Fruit fly (Drosophila melanogaster): ENCODE data around the gene Brd7-9.

The Brd7-9 gene

dm6 chr2L:7828231-7828630 is 45.6 kb downstream of the Brd7-9 start (continued):
- TF ChIP-seq D19A (tag; optimal IDR thresholded peaks at IDR 0.05) (no peak), CTCF (GFP tag; optimal IDR thresholded peaks at IDR 0.05) (no peak), CG2199 (GFP tag; IDR thresholded peaks at IDR 0.05) (0 out of 3 replicates have a peak, but pooled peaks have one; percentile 43), HLHmδ (GFP tag; optimal IDR thresholded peaks at IDR 0.05) (peak; percentile 52), Poxn (GFP tag; IDR thresholded peaks at IDR 0.05) (no peak), so (GFP tag; IDR thresholded peaks at IDR 0.05) (no peak), lab (GFP tag; optimal IDR thresholded peaks at IDR 0.05) (peak; percentile 58), Dbx (GFP tag; IDR thresholded peaks at IDR 0.05) (peak; percentile 27; the same call in 1 of the 3 replicates), hth (optimal IDR thresholded peaks at IDR 0.05) (no peak), MTF-1 (GFP tag; optimal IDR thresholded peaks at IDR 0.05; ENCODE audit: borderline replicate concordance) (peak; percentile 16), Xbp1 (GFP tag; optimal IDR thresholded peaks at IDR 0.05) (peak; percentile 13), ems (GFP tag; optimal IDR thresholded peaks at IDR 0.05) (no peak), kni (GFP tag; optimal IDR thresholded peaks at IDR 0.05) (peak; percentile 55), esg (GFP tag; conservative IDR thresholded peaks at IDR 0.05) (no peak), Dref (GFP tag; IDR thresholded peaks at IDR 0.05) (no peak), CG7928 (GFP tag; optimal IDR thresholded peaks at IDR 0.05) (no peak), Ets65A (GFP tag) (no peak), TFAM (GFP tag; optimal IDR thresholded peaks at IDR 0.05) (no peak), crp (GFP tag; optimal IDR thresholded peaks at IDR 0.05) (no peak), Hand (GFP tag; optimal IDR thresholded peaks at IDR 0.05) (peak; percentile 47), klu (GFP tag; IDR thresholded peaks at IDR 0.05) (0 out of 2 replicates have a peak, but pooled peaks have one; percentile 12), CG9609 (GFP tag; optimal IDR thresholded peaks at IDR 0.05) (no peak), CG7987 (GFP tag; optimal IDR thresholded peaks at IDR 0.05) (no peak), CG7839 (tag; optimal IDR thresholded peaks at IDR 0.05) (no peak), CG10543 (GFP tag; optimal IDR thresholded peaks at IDR 0.05) (peak; percentile 65), Dp (GFP tag; optimal IDR thresholded peaks at IDR 0.05) (no peak), CG34224 (GFP tag; IDR thresholded peaks at IDR 0.05; ENCODE audit: partially characterized antibody) (0 out of 3 replicates have a peak, but pooled peaks have one; percentile 35), zfh2 (GFP tag; optimal IDR thresholded peaks at IDR 0.05) (no peak), Gug (GFP tag; IDR thresholded peaks at IDR 0.05) (no peak), nerfin-1 (tag; optimal IDR thresholded peaks at IDR 0.05) (peak; percentile 100), schlank (tag; optimal IDR thresholded peaks at IDR 0.05) (peak; percentile 2), PHDP (tag; optimal IDR thresholded peaks at IDR 0.05) (no peak), tap (tag; optimal IDR thresholded peaks at IDR 0.05) (no peak), crc (GFP tag; optimal IDR thresholded peaks at IDR 0.05) (no peak), Trl (optimal IDR thresholded peaks at IDR 0.05) (peak in 1 of 2 experiments; percentile 72), Trl (GFP tag; optimal IDR thresholded peaks at IDR 0.05) (no peak), CG15073 (GFP tag; optimal IDR thresholded peaks at IDR 0.05) (no peak), corto (GFP tag; optimal IDR thresholded peaks at IDR 0.05) (no peak), sr (GFP tag; IDR thresholded peaks at IDR 0.05) (no peak), sens-2 (GFP tag; IDR thresholded peaks at IDR 0.05) (no peak), jigr1 (GFP tag; IDR thresholded peaks at IDR 0.05) (no peak), CG1024 (GFP tag; IDR thresholded peaks at IDR 0.05) (no peak), exex (tag; optimal IDR thresholded peaks at IDR 0.05) (peak; percentile 26), Kr (GFP tag; optimal IDR thresholded peaks at IDR 0.05) (no peak), tx (GFP tag; optimal IDR thresholded peaks at IDR 0.05) (no peak), CG3838 (GFP tag; optimal IDR thresholded peaks at IDR 0.05) (no peak), CG11456 (GFP tag; IDR thresholded peaks at IDR 0.05) (no peak), Opbp (GFP tag; IDR thresholded peaks at IDR 0.05; ENCODE audit: partially characterized antibody) (peak; percentile 80), Dll (GFP tag; IDR thresholded peaks at IDR 0.05; ENCODE audit: partially characterized antibody) (no peak), Awh (GFP tag; IDR thresholded peaks at IDR 0.05) (no peak), bowl (GFP tag; IDR thresholded peaks at IDR 0.05) (no peak), trh (GFP tag; optimal IDR thresholded peaks at IDR 0.05) (no peak)
